Fruit fly (Drosophila melanogaster) whole organism, embryonic: ENCODE measurements around the gene Klp67A.

Source experiments
- Atf3 ChIP-seq: fragments of 200-800 bp; sonication (Bioruptor generic); optimal IDR thresholded peaks from 3 replicates; lab custom pipeline; 2016; ENCODE audit warnings: missing biosample characterization, missing genetic modification characterization
- Blimp-1 ChIP-seq: fragments of 200-800 bp; sonication (Bioruptor generic); optimal IDR thresholded peaks from 3 replicates; lab custom pipeline; 2018; ENCODE audit warnings: missing biosample characterization, missing genetic modification characterization, mild to moderate bottlenecking, moderate library complexity, missing genetic modification reagents
- CG10654 ChIP-seq: fragments of 200-800 bp; sonication (Bioruptor generic); optimal IDR thresholded peaks from 2 replicates; lab custom pipeline; 2016; ENCODE audit warnings: missing biosample characterization, missing genetic modification characterization
- CG11696 ChIP-seq: fragments of 200-800 bp; sonication (Bioruptor generic); IDR thresholded peaks from 2 replicates; pipeline ENCODE4 v1.3.6; 2022; ENCODE audit warnings: missing biosample characterization, missing genetic modification characterization
- CG12659 ChIP-seq: fragments of 200-800 bp; sonication (Bioruptor generic); optimal IDR thresholded peaks from 3 replicates; lab custom pipeline; 2017; ENCODE audit warnings: mild to moderate bottlenecking, missing biosample characterization, missing genetic modification reagents, missing genetic modification characterization
- CG13296 ChIP-seq: fragments of 200-800 bp; sonication (Bioruptor generic); optimal IDR thresholded peaks from 3 replicates; lab custom pipeline; 2018; ENCODE audit warnings: missing biosample characterization, mild to moderate bottlenecking, missing genetic modification characterization
- CG14050 ChIP-seq: fragments of 200-800 bp; sonication (Bioruptor generic); IDR thresholded peaks from 3 replicates; pipeline ENCODE4 v1.3.6; 2022; ENCODE audit warnings: missing biosample characterization, missing genetic modification characterization
- CG14441 ChIP-seq: fragments of 200-800 bp; sonication (Bioruptor generic); IDR thresholded peaks from 2 replicates; pipeline ENCODE4 v1.3.6; 2022; ENCODE audit warnings: missing biosample characterization, missing genetic modification characterization
- CG17359 ChIP-seq: fragments of 200-800 bp; sonication (Bioruptor generic); optimal IDR thresholded peaks from 3 replicates; lab custom pipeline; 2018; ENCODE audit warnings: missing biosample characterization, mild to moderate bottlenecking, missing genetic modification characterization, moderate library complexity
- CG17912 ChIP-seq: fragments of 200-800 bp; sonication (Bioruptor generic); optimal IDR thresholded peaks from 2 replicates; lab custom pipeline; 2018; ENCODE audit warnings: missing biosample characterization, mild to moderate bottlenecking, missing genetic modification characterization
- CG18011 ChIP-seq: fragments of 200-800 bp; sonication (Bioruptor generic); optimal IDR thresholded peaks from 2 replicates; lab custom pipeline; 2017; ENCODE audit warnings: missing biosample characterization, missing genetic modification characterization, mild to moderate bottlenecking, moderate library complexity, missing genotype
- CG18599 ChIP-seq: fragments of 200-800 bp; sonication (Bioruptor generic); optimal IDR thresholded peaks from 3 replicates; lab custom pipeline; 2017; ENCODE audit warnings: missing biosample characterization, missing genetic modification characterization, mild to moderate bottlenecking, moderate library complexity, missing genetic modification reagents
- CG2875 ChIP-seq: fragments of 200-800 bp; sonication (Bioruptor generic); optimal IDR thresholded peaks from 2 replicates; lab custom pipeline; 2017; ENCODE audit warnings: missing biosample characterization, mild to moderate bottlenecking, missing genetic modification characterization, missing genetic modification reagents
- CG34224 ChIP-seq: fragments of 200-800 bp; sonication (Bioruptor generic); IDR thresholded peaks from 3 replicates; pipeline ENCODE4 v1.3.6; 2022; ENCODE audit warnings: missing biosample characterization, missing genetic modification characterization; ENCODE audit not compliant: partially characterized antibody
- CG4617 ChIP-seq: fragments of 200-800 bp; sonication (Bioruptor generic); optimal IDR thresholded peaks from 3 replicates; lab custom pipeline; 2016; ENCODE audit warnings: missing biosample characterization, missing genetic modification characterization, borderline replicate concordance
- CG4730 ChIP-seq: fragments of 200-800 bp; sonication (Bioruptor generic); IDR thresholded peaks from 2 replicates; pipeline ENCODE4 v1.3.6; 2022; ENCODE audit warnings: missing biosample characterization, missing genetic modification characterization
- CG7786 ChIP-seq: fragments of 200-800 bp; sonication (Bioruptor generic); optimal IDR thresholded peaks from 2 replicates; lab custom pipeline; 2016; ENCODE audit warnings: missing biosample characterization, missing genetic modification characterization
- CG7963 ChIP-seq: fragments of 200-800 bp; sonication (Bioruptor generic); IDR thresholded peaks from 3 replicates; pipeline ENCODE4 v1.3.6; 2022; ENCODE audit warnings: missing biosample characterization, missing genetic modification characterization; ENCODE audit not compliant: partially characterized antibody
- CG9727 ChIP-seq: fragments of 200-800 bp; sonication (Bioruptor generic); optimal IDR thresholded peaks from 3 replicates; lab custom pipeline; 2017; ENCODE audit warnings: missing biosample characterization, mild to moderate bottlenecking, missing genetic modification characterization
- Dbx ChIP-seq: fragments of 200-800 bp; sonication (Bioruptor generic); IDR thresholded peaks from 3 replicates; pipeline ENCODE4 v1.3.6; 2022; ENCODE audit warnings: missing biosample characterization, missing genetic modification characterization
- Fer1 ChIP-seq: fragments of 200-800 bp; sonication (Bioruptor generic); optimal IDR thresholded peaks from 2 replicates; lab custom pipeline; 2017; ENCODE audit warnings: missing biosample characterization, mild to moderate bottlenecking, missing genetic modification characterization
- H15 ChIP-seq: fragments of 200-800 bp; sonication (Bioruptor generic); IDR thresholded peaks from 3 replicates; pipeline ENCODE4 v1.3.6; 2022; ENCODE audit warnings: missing biosample characterization, missing genetic modification characterization
- Hr51 ChIP-seq, 2 experiments: fragments of 200-800 bp; sonication (Bioruptor generic); optimal IDR thresholded peaks; 2 replicates in 1 of 2; 3 replicates in 1 of 2; lab custom pipeline; 2016 to 2018; ENCODE audit warnings: missing biosample characterization in 2 of 2, missing genetic modification characterization in 2 of 2, mild to moderate bottlenecking in 1 of 2, moderate library complexity in 1 of 2
- Med ChIP-seq: fragments of 200-800 bp; sonication (Bioruptor generic); peaks from one replicate; lab custom pipeline; 2016; ENCODE audit warnings: missing biosample characterization, missing genetic modification characterization, mild to moderate bottlenecking, inconsistent platforms, moderate library complexity
- Mrtf ChIP-seq: fragments of 200-800 bp; sonication (Bioruptor generic); IDR thresholded peaks from 3 replicates; pipeline ENCODE4 v1.3.6; 2022; ENCODE audit warnings: missing biosample characterization, missing genetic modification characterization
- Ravus ChIP-seq: fragments of 200-800 bp; sonication (Bioruptor generic); IDR thresholded peaks from 2 replicates; pipeline ENCODE4 v1.3.6; 2022; ENCODE audit warnings: missing biosample characterization, missing genetic modification characterization
- Sry-β ChIP-seq: fragments of 200-800 bp; sonication (Bioruptor generic); optimal IDR thresholded peaks from 2 replicates; lab custom pipeline; 2018; ENCODE audit warnings: missing biosample characterization, mild to moderate bottlenecking, missing genetic modification characterization, moderate library complexity
- Sry-δ ChIP-seq: fragments of 200-800 bp; sonication (Bioruptor generic); optimal IDR thresholded peaks from 2 replicates; lab custom pipeline; 2016; ENCODE audit warnings: missing biosample characterization, missing genetic modification characterization
- ac ChIP-seq: fragments of 200-800 bp; sonication (Bioruptor generic); optimal IDR thresholded peaks from 3 replicates; lab custom pipeline; 2017; ENCODE audit warnings: missing biosample characterization, mild to moderate bottlenecking, missing genetic modification characterization
- aop ChIP-seq: fragments of 200-800 bp; sonication (Bioruptor generic); IDR thresholded peaks from 2 replicates; pipeline ENCODE4 v1.3.6; 2022; ENCODE audit warnings: missing biosample characterization, missing genetic modification characterization
- ara ChIP-seq: fragments of 200-800 bp; sonication (Bioruptor generic); IDR thresholded peaks from 2 replicates; pipeline ENCODE4 v1.3.6; 2022; ENCODE audit warnings: missing biosample characterization, missing genetic modification characterization
- cas ChIP-seq: fragments of 200-800 bp; sonication (Bioruptor generic); IDR thresholded peaks from 2 replicates; pipeline ENCODE4 v1.3.6; 2022; ENCODE audit warnings: missing biosample characterization, missing genetic modification characterization
- gfzf ChIP-seq: fragments of 200-800 bp; sonication (Bioruptor generic); optimal IDR thresholded peaks from 2 replicates; lab custom pipeline; 2016; ENCODE audit warnings: missing biosample characterization, mild to moderate bottlenecking, missing genetic modification characterization, moderate library complexity
- inv ChIP-seq: fragments of 200-800 bp; sonication (Bioruptor generic); IDR thresholded peaks from 2 replicates; pipeline ENCODE4 v1.3.6; 2022; ENCODE audit warnings: missing biosample characterization, missing genetic modification characterization; ENCODE audit not compliant: partially characterized antibody
- lab ChIP-seq: fragments of 200-800 bp; sonication (Bioruptor generic); optimal IDR thresholded peaks from 3 replicates; lab custom pipeline; 2017; ENCODE audit warnings: missing biosample characterization, missing genetic modification characterization, mild to moderate bottlenecking, moderate library complexity, missing genetic modification reagents
- lbe ChIP-seq: fragments of 200-800 bp; sonication (Bioruptor generic); optimal IDR thresholded peaks from 2 replicates; lab custom pipeline; 2016; ENCODE audit warnings: missing biosample characterization, mild to moderate bottlenecking, missing genetic modification characterization
- lmd ChIP-seq: fragments of 200-800 bp; sonication (Bioruptor generic); IDR thresholded peaks from 2 replicates; pipeline ENCODE4 v1.3.6; 2022; ENCODE audit warnings: missing biosample characterization, missing genetic modification characterization
- lola ChIP-seq, 3 experiments: fragments of >200 bp in 2 of 3; fragments of 200-800 bp in 1 of 3; sonication (Bioruptor generic) in 1 of 3; optimal IDR thresholded peaks; 2 replicates each; lab custom pipeline; 2017 to 2019; ENCODE audit warnings: missing biosample characterization in 3 of 3, missing genetic modification characterization in 3 of 3, mild to moderate bottlenecking in 1 of 3, moderate library complexity in 1 of 3
- nerfin-1 ChIP-seq: fragments of 200-800 bp; sonication (Bioruptor generic); optimal IDR thresholded peaks from 3 replicates; lab custom pipeline; 2019; ENCODE audit warnings: missing biosample characterization, mild to moderate bottlenecking, missing genetic modification characterization, moderate library complexity
- nmo ChIP-seq: fragments of 200-800 bp; sonication (Bioruptor generic); optimal IDR thresholded peaks from 2 replicates; lab custom pipeline; 2018; ENCODE audit warnings: missing biosample characterization, mild to moderate bottlenecking, missing genetic modification characterization, moderate library complexity
- nom ChIP-seq: fragments of 200-800 bp; sonication (Bioruptor generic); optimal IDR thresholded peaks from 2 replicates; lab custom pipeline; 2017; ENCODE audit warnings: missing biosample characterization, missing genetic modification characterization, mild to moderate bottlenecking, moderate library complexity, missing genetic modification reagents
- otp ChIP-seq: fragments of 200-800 bp; sonication (Bioruptor generic); IDR thresholded peaks from 3 replicates; pipeline ENCODE4, ENCODE4 v1.3.6; 2022; ENCODE audit warnings: missing biosample characterization, missing genetic modification characterization
- phol ChIP-seq: fragments of 200-800 bp; sonication (Bioruptor generic); optimal IDR thresholded peaks from 3 replicates; lab custom pipeline; 2018; ENCODE audit warnings: missing biosample characterization, mild to moderate bottlenecking, missing genetic modification characterization, moderate library complexity
- pzg ChIP-seq: fragments of 200-800 bp; sonication (Bioruptor generic); optimal IDR thresholded peaks from 3 replicates; lab custom pipeline; 2018; ENCODE audit warnings: missing biosample characterization, mild to moderate bottlenecking, missing genetic modification characterization, moderate library complexity
- ranshi ChIP-seq: fragments of 200-800 bp; sonication (Bioruptor generic); IDR thresholded peaks from 2 replicates; pipeline ENCODE4 v1.3.6; 2022; ENCODE audit warnings: missing biosample characterization, missing genetic modification characterization
- sna ChIP-seq: fragments of 200-800 bp; sonication (Bioruptor generic); IDR thresholded peaks from 2 replicates; pipeline ENCODE4 v1.3.6; 2022; ENCODE audit warnings: missing biosample characterization, missing genetic modification characterization; ENCODE audit not compliant: partially characterized antibody
- ssp ChIP-seq: fragments of 200-800 bp; sonication (Bioruptor generic); IDR thresholded peaks from 2 replicates; pipeline ENCODE4 v1.3.6; 2022; ENCODE audit warnings: missing biosample characterization, missing genetic modification characterization
- z ChIP-seq: fragments of 200-800 bp; sonication (Bioruptor generic); IDR thresholded peaks from 3 replicates; pipeline ENCODE4 v1.3.6; 2022; ENCODE audit warnings: missing biosample characterization, missing genetic modification characterization
- zen ChIP-seq: fragments of 200-800 bp; sonication (Bioruptor generic); optimal IDR thresholded peaks from 3 replicates; lab custom pipeline; 2018; ENCODE audit warnings: missing biosample characterization, mild to moderate bottlenecking, missing genetic modification characterization, moderate library complexity

Klp67A gene

dm6 chr3L:9381602-9382001, 14.8 kb upstream of the Klp67A start, which contains the start of gene Hsp23 (continued):
- TF ChIP-seq Sry-β (GFP tag; lab: Kevin White, UChicago) (no peak), lmd (GFP tag; lab: Robert Waterston, UW) (no peak), pzg (GFP tag; lab: Kevin White, UChicago) (peak; percentile 2), CG13296 (GFP tag; lab: Kevin White, UChicago) (no peak), otp (GFP tag; lab: Robert Waterston, UW) (no peak), CG14441 (GFP tag; lab: Robert Waterston, UW) (no peak), CG2875 (GFP tag; lab: Kevin White, UChicago) (no peak), cas (GFP tag; lab: Robert Waterston, UW) (no peak), lab (no peak), CG4730 (GFP tag; lab: Robert Waterston, UW) (no peak), Fer1 (GFP tag; lab: Kevin White, UChicago) (no peak), CG9727 (GFP tag; lab: Kevin White, UChicago) (no peak), ac (GFP tag; lab: Kevin White, UChicago) (no peak), nmo (GFP tag; lab: Kevin White, UChicago) (no peak), Blimp-1 (GFP tag; lab: Kevin White, UChicago) (peak; percentile 68), phol (tag; lab: Kevin White, UChicago) (no peak), aop (no peak), Atf3 (GFP tag; lab: Kevin White, UChicago) (no peak), lola (GFP tag; optimal IDR thresholded peaks at IDR 0.05; lab: Kevin White, UChicago) (no peak), Mrtf (GFP tag; lab: Robert Waterston, UW) (no peak), H15 (GFP tag; lab: Robert Waterston, UW) (no peak), Ravus (GFP tag; lab: Robert Waterston, UW) (no peak), CG17359 (tag; lab: Kevin White, UChicago) (no peak), ssp (GFP tag; lab: Robert Waterston, UW) (no peak), ara (GFP tag; lab: Robert Waterston, UW) (no peak)

dm6 chr3L:9380344-9380849, 13.6 kb upstream of the Klp67A start:
- TF ChIP-seq CG4617 (GFP tag; lab: Kevin White, UChicago) (no peak), sna (GFP tag; lab: Robert Waterston, UW) (no peak), nerfin-1 (tag; lab: Kevin White, UChicago) (no peak), CG7963 (GFP tag; lab: Robert Waterston, UW) (no peak), CG18011 (GFP tag; lab: Kevin White, UChicago) (peak; percentile 9), CG7786 (no peak), CG14050 (GFP tag; lab: Robert Waterston, UW) (no peak), CG11696 (GFP tag; lab: Robert Waterston, UW) (no peak), Hr51 (GFP tag; optimal IDR thresholded peaks at IDR 0.05; lab: Kevin White, UChicago) (no peak), CG34224 (GFP tag; lab: Robert Waterston, UW) (no peak), CG12659 (no peak), CG18599 (GFP tag; lab: Kevin White, UChicago) (no peak), z (GFP tag; lab: Robert Waterston, UW) (no peak), gfzf (GFP tag; lab: Kevin White, UChicago) (no peak), ranshi (GFP tag; lab: Robert Waterston, UW) (no peak), Med (GFP tag; lab: Kevin White, UChicago) (peak; percentile 30), nom (GFP tag; lab: Kevin White, UChicago) (peak; percentile 41), lbe (GFP tag; lab: Kevin White, UChicago) (peak; percentile 16), CG10654 (no peak), inv (GFP tag; lab: Robert Waterston, UW) (no peak), Sry-δ (GFP tag; lab: Kevin White, UChicago) (no peak), Dbx (GFP tag; lab: Robert Waterston, UW) (no peak), zen (tag; lab: Kevin White, UChicago) (no peak), CG17912 (peak; percentile 12)
